Fruit fly (Drosophila melanogaster): Measurements from ENCODE around the gene ppk16.
A peak's percentile ranks its signal among the peaks of the same experiment; 100 is the strongest.

Gene ppk16

DNA sequence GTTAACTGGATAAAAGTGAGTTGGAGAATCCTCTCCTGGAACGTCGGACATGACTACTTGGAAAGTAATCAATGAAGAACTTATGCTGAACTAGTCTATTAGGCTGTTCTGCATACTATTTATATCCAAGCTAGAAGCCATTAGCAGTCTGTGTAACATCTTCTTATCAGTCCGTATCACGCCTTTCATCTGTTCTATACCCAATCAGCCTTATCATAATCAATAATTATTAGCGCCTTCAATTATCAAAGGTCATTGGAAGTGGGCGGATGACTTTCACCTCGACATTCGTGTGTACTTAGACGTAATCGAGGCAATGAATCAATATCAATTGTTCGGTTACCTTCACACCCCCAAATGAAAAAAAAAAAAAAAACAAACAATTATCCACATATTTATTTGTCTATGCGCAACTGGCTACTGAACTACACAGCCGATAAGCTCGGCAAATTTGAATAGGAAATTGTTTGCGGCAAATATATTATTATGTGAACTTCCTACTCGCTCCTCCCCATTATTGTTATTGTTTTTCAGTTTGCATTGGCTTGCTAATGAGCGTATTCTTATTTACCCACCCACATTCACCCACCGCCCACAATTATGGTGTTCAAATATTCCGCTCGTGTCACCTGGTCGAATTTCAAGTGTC lies at the start of gene ppk16, which contains the start of gene ppk11 (continued):
- no peak for TF ChIP-seq CG14710 (tag; optimal IDR thresholded peaks at IDR 0.05)
- TF ChIP-seq CG7839 (tag; optimal IDR thresholded peaks at IDR 0.05) = no peak
- no peak for TF ChIP-seq CG7745 (tag; optimal IDR thresholded peaks at IDR 0.05)
- TF ChIP-seq Six4 (GFP tag; optimal IDR thresholded peaks at IDR 0.05) = no peak
- TF ChIP-seq Dll (GFP tag; IDR thresholded peaks at IDR 0.05; ENCODE audit: partially characterized antibody) = no peak
- no peak for TF ChIP-seq CG13424 (tag; optimal IDR thresholded peaks at IDR 0.05)
- TF ChIP-seq Atf6 (GFP tag; IDR thresholded peaks at IDR 0.05) = no peak; the same call in 1 of the 2 replicates
- no peak for TF ChIP-seq CG15269 (tag; optimal IDR thresholded peaks at IDR 0.05)
- no peak for TF ChIP-seq dmrt11E (tag; optimal IDR thresholded peaks at IDR 0.05)
- TF ChIP-seq pan (optimal IDR thresholded peaks at IDR 0.05) = no peak
- TF ChIP-seq pan (GFP tag; optimal IDR thresholded peaks at IDR 0.05 in 1 of 2, IDR thresholded peaks at IDR 0.05 in 1 of 2) = no peak
- no peak for TF ChIP-seq Trl (optimal IDR thresholded peaks at IDR 0.05)
- peak; percentile 12 for TF ChIP-seq Trl (GFP tag; optimal IDR thresholded peaks at IDR 0.05)
- TF ChIP-seq ewg (GFP tag; optimal IDR thresholded peaks at IDR 0.05) = no peak
- no peak for TF ChIP-seq az2 (GFP tag; optimal IDR thresholded peaks at IDR 0.05)
- TF ChIP-seq CG1602 (GFP tag; optimal IDR thresholded peaks at IDR 0.05) = no peak
- TF ChIP-seq CG17359 (tag; optimal IDR thresholded peaks at IDR 0.05) = no peak
- TF ChIP-seq phol (tag; optimal IDR thresholded peaks at IDR 0.05) = no peak
- TF ChIP-seq Dip3 (GFP tag; optimal IDR thresholded peaks at IDR 0.05) = no peak
- no peak for TF ChIP-seq Lpt (GFP tag; optimal IDR thresholded peaks at IDR 0.05)
- TF ChIP-seq psq (GFP tag; optimal IDR thresholded peaks at IDR 0.05) = no peak
- no peak for TF ChIP-seq MTF-1 (GFP tag; optimal IDR thresholded peaks at IDR 0.05; ENCODE audit: borderline replicate concordance)
- peak; percentile 3 for TF ChIP-seq Sry-δ (GFP tag; optimal IDR thresholded peaks at IDR 0.05)
- no peak for TF ChIP-seq ttk (GFP tag; IDR thresholded peaks at IDR 0.05)
- TF ChIP-seq Myb (GFP tag; optimal IDR thresholded peaks at IDR 0.05) = no peak
- no peak for TF ChIP-seq insv (GFP tag; optimal IDR thresholded peaks at IDR 0.05)
- TF ChIP-seq CG16815 (GFP tag; optimal IDR thresholded peaks at IDR 0.05) = no peak
- TF ChIP-seq Nf-YB (GFP tag; optimal IDR thresholded peaks at IDR 0.05) = no peak
- TF ChIP-seq CG6854 (GFP tag; optimal IDR thresholded peaks at IDR 0.05) = no peak
- TF ChIP-seq CG1529 (GFP tag; optimal IDR thresholded peaks at IDR 0.05) = no peak
- no peak for TF ChIP-seq nau (GFP tag; optimal IDR thresholded peaks at IDR 0.05)
- no peak for TF ChIP-seq CG4282 (GFP tag; optimal IDR thresholded peaks at IDR 0.05)
- peak; percentile 63 for TF ChIP-seq bab2 (GFP tag; optimal IDR thresholded peaks at IDR 0.05)
- TF ChIP-seq D (optimal IDR thresholded peaks at IDR 0.05) = no peak
- TF ChIP-seq D (GFP tag; optimal IDR thresholded peaks at IDR 0.05) = no peak
- TF ChIP-seq Gsc (GFP tag; IDR thresholded peaks at IDR 0.05) = no peak
- peak; percentile 22; the same call in 1 of the 2 replicates for TF ChIP-seq CG14014 (GFP tag; IDR thresholded peaks at IDR 0.05)
- no peak; the same call in 1 of the 2 replicates for TF ChIP-seq toy (GFP tag; IDR thresholded peaks at IDR 0.05)
- TF ChIP-seq al (GFP tag; IDR thresholded peaks at IDR 0.05) = 0 out of 2 replicates have a peak, but pooled peaks have one; percentile 11
- no peak for TF ChIP-seq CG17802 (tag; optimal IDR thresholded peaks at IDR 0.05)
- no peak; the same call in 2 of the 3 replicates for TF ChIP-seq dysf (GFP tag; IDR thresholded peaks at IDR 0.05)
- no peak for TF ChIP-seq wek (GFP tag; optimal IDR thresholded peaks at IDR 0.05)
- TF ChIP-seq CG12659 (GFP tag; optimal IDR thresholded peaks at IDR 0.05) = peak; percentile 1
- no peak for TF ChIP-seq mirr (GFP tag; optimal IDR thresholded peaks at IDR 0.05)
- no peak for TF ChIP-seq ash1 (GFP tag; optimal IDR thresholded peaks at IDR 0.05)
- TF ChIP-seq vfl (GFP tag; optimal IDR thresholded peaks at IDR 0.05) = no peak
- TF ChIP-seq CG6175 (GFP tag; IDR thresholded peaks at IDR 0.05) = no peak
- no peak for TF ChIP-seq CG10565 (GFP tag; optimal IDR thresholded peaks at IDR 0.05)
- no peak for TF ChIP-seq Chrac-16 (GFP tag; optimal IDR thresholded peaks at IDR 0.05)
- TF ChIP-seq klu (GFP tag; IDR thresholded peaks at IDR 0.05) = no peak
- peak; percentile 46 for TF ChIP-seq CG13296 (GFP tag; optimal IDR thresholded peaks at IDR 0.05)
